Worm (Caenorhabditis elegans) whole organism, late embryonic: ENCODE measurements around the gene ogr-2.
"Not testable (repeated sequence)": the region's sequence is repeated elsewhere in the genome, so short reads cannot be mapped to it uniquely, and the experiment has no call there.

Experiments used
- ama-1 ChIP-seq: fragments of 150-350 bp; optimal IDR thresholded peaks from 2 replicates; lab custom pipeline; 2014
- ceh-31 ChIP-seq: sonication (generic microtip); optimal IDR thresholded peaks from 2 replicates; lab custom pipeline; 2016; ENCODE audit warnings: missing genetic modification characterization, missing compliant biosample characterization
- hlh-30 ChIP-seq: sonication (generic microtip); optimal IDR thresholded peaks from 2 replicates; lab custom pipeline; 2017; ENCODE audit warnings: antibody characterized with exemption, missing genetic modification characterization, missing compliant biosample characterization; ENCODE audit not compliant: insufficient read depth
- tbx-2 ChIP-seq: sonication (generic microtip); optimal IDR thresholded peaks from 2 replicates; lab custom pipeline; 2016; ENCODE audit warnings: missing genetic modification characterization, missing compliant biosample characterization

ce11 chrII:10033163-10033871 is 7.6 kb upstream of the ogr-2 start, which contains the start of gene mtcu-2:
- TF ChIP-seq hlh-30 (peak; percentile 10), ceh-31 (tag; lab: Kevin White, UChicago) (peak; percentile 85), tbx-2 (peak; percentile 75)
- TF ChIP-seq ama-1, result not testable (repeated sequence)
